Fruit fly (Drosophila melanogaster): ENCODE measurements around the gene Cap-H2.

Gene Cap-H2

dm6 chr3R:10760966-10761855, at the start of gene Cap-H2, which contains the start of gene MED7:
Gene Cap-H2 (plus strand): TSS chr3R:10761310.
Gene MED7 (minus strand): TSS chr3R:10761032.
- TF ChIP-seq noc (tag; optimal IDR thresholded peaks at IDR 0.05), result peak; percentile 54

dm6 chr3R:10714498-10714897, 46.6 kb upstream of the Cap-H2 start, which contains the start of gene CG4073:
Gene CG4073 (plus strand): TSS chr3R:10714798.
- no peak for TF ChIP-seq noc (tag; optimal IDR thresholded peaks at IDR 0.05)

- no peak for TF ChIP-seq noc (tag; optimal IDR thresholded peaks at IDR 0.05)
Measured at dm6 chr3R:10726714-10727113, 34.4 kb upstream of the Cap-H2 start.

dm6 chr3R:10735857-10736256, 25.3 kb upstream of the Cap-H2 start, which contains the start of gene tomboy20:
Gene tomboy20 (minus strand): TSS chr3R:10735957.
- no peak for TF ChIP-seq noc (tag; optimal IDR thresholded peaks at IDR 0.05)

dm6 chr3R:10747650-10748049, 13.5 kb upstream of the Cap-H2 start:
- TF ChIP-seq noc (tag; optimal IDR thresholded peaks at IDR 0.05), result no peak

- no peak for TF ChIP-seq noc (tag; optimal IDR thresholded peaks at IDR 0.05)
Measured at dm6 chr3R:10751061-10751460, 10.0 kb upstream of the Cap-H2 start, which contains the start of gene TkR86C. Gene TkR86C (minus strand): TSS chr3R:10751228.

- TF ChIP-seq noc (tag; optimal IDR thresholded peaks at IDR 0.05), result no peak
Measured at dm6 chr3R:10755534-10755933, 5.6 kb upstream of the Cap-H2 start, which contains the start of gene CG14691. Gene CG14691 (minus strand): TSS chr3R:10755634.

dm6 chr3R:10759348-10759847, 1.7 kb upstream of the Cap-H2 start, which contains the start of gene CG31272:
Gene CG31272 (minus strand): TSS chr3R:10759398.
- no peak for TF ChIP-seq noc (tag; optimal IDR thresholded peaks at IDR 0.05)

dm6 chr3R:10761980-10762379, 870 bp downstream of the Cap-H2 start:
- no peak for TF ChIP-seq noc (tag; optimal IDR thresholded peaks at IDR 0.05)

- TF ChIP-seq noc (tag; optimal IDR thresholded peaks at IDR 0.05), result no peak
Measured at dm6 chr3R:10767526-10767925, 6.4 kb downstream of the Cap-H2 start, which contains the start of gene TfIIFbeta. Gene TfIIFbeta (minus strand): TSS chr3R:10767804.

dm6 chr3R:10775246-10775645, 14.1 kb downstream of the Cap-H2 start:
- TF ChIP-seq noc (tag; optimal IDR thresholded peaks at IDR 0.05), result no peak

dm6 chr3R:10776047-10776659, 15.0 kb downstream of the Cap-H2 start:
- TF ChIP-seq noc (tag; optimal IDR thresholded peaks at IDR 0.05), result no peak

dm6 chr3R:10777274-10777673, 16.2 kb downstream of the Cap-H2 start, which contains the start of the genes CG45076, CG45078 and fau:
Gene CG45076 (minus strand): TSS chr3R:10777374.
Gene CG45078 (minus strand): TSS chr3R:10777374.
Gene fau (minus strand): TSS chr3R:10777374.
- no peak for TF ChIP-seq noc (tag; optimal IDR thresholded peaks at IDR 0.05)

- TF ChIP-seq noc (tag; optimal IDR thresholded peaks at IDR 0.05), result no peak
Measured at dm6 chr3R:10778151-10778550, 17.0 kb downstream of the Cap-H2 start.

- no peak for TF ChIP-seq noc (tag; optimal IDR thresholded peaks at IDR 0.05)
Measured at dm6 chr3R:10779269-10779668, 18.2 kb downstream of the Cap-H2 start, which contains the start of gene Desi. Gene Desi (plus strand): TSS chr3R:10779569.

- TF ChIP-seq noc (tag; optimal IDR thresholded peaks at IDR 0.05), result no peak
Measured at dm6 chr3R:10780161-10780560, 19.1 kb downstream of the Cap-H2 start.

All from whole organism, larva.